Fruit fly (Drosophila melanogaster): ENCODE results near the gene CG7488.

CG7488 gene

dm6 chr3R:13012351-13012750, 16.9 kb downstream of the CG7488 start (continued):
- TF ChIP-seq CoRest (tag; optimal IDR thresholded peaks at IDR 0.05) (peak; percentile 55), CG18476 (GFP tag; optimal IDR thresholded peaks at IDR 0.05) (no peak), CG7372 (GFP tag; IDR thresholded peaks at IDR 0.05) (peak; percentile 7; the same call in 1 of the 2 replicates), ham (GFP tag; IDR thresholded peaks at IDR 0.05) (no peak), luna (GFP tag; optimal IDR thresholded peaks at IDR 0.05) (no peak), dan (GFP tag; IDR thresholded peaks at IDR 0.05) (no peak), CG8478 (optimal IDR thresholded peaks at IDR 0.05) (peak; percentile 89), C15 (GFP tag; IDR thresholded peaks at IDR 0.05) (no peak), Xrp1 (GFP tag; IDR thresholded peaks at IDR 0.05) (peak; percentile 65), CG15601 (tag; optimal IDR thresholded peaks at IDR 0.05) (no peak), ewg (GFP tag; optimal IDR thresholded peaks at IDR 0.05) (peak; percentile 88), Xbp1 (GFP tag; optimal IDR thresholded peaks at IDR 0.05) (peak; percentile 67), CG8765 (GFP tag; IDR thresholded peaks at IDR 0.05) (peak; percentile 60; the same call in 1 of the 2 replicates), Lpt (GFP tag; optimal IDR thresholded peaks at IDR 0.05) (no peak), Med (GFP tag) (peak; percentile 96), Hand (GFP tag; optimal IDR thresholded peaks at IDR 0.05) (peak; percentile 50), eyg (GFP tag; optimal IDR thresholded peaks at IDR 0.05) (peak; percentile 66), ap (GFP tag; IDR thresholded peaks at IDR 0.05) (peak; percentile 62), Bteb2 (GFP tag; optimal IDR thresholded peaks at IDR 0.05) (no peak), CG2199 (GFP tag; IDR thresholded peaks at IDR 0.05) (peak; percentile 76; the same call in 1 of the 3 replicates), pzg (GFP tag; optimal IDR thresholded peaks at IDR 0.05) (peak; percentile 18), BEAF-32 (GFP tag; optimal IDR thresholded peaks at IDR 0.05) (no peak), CG10654 (GFP tag; optimal IDR thresholded peaks at IDR 0.05) (peak; percentile 16), Ssrp (tag; optimal IDR thresholded peaks at IDR 0.05) (no peak), pita (GFP tag; optimal IDR thresholded peaks at IDR 0.05) (no peak), Chrac-16 (GFP tag; optimal IDR thresholded peaks at IDR 0.05) (peak; percentile 53), CG10431 (GFP tag; optimal IDR thresholded peaks at IDR 0.05) (no peak), CG6791 (GFP tag; IDR thresholded peaks at IDR 0.05; ENCODE audit: partially characterized antibody) (0 out of 3 replicates have a peak, but pooled peaks have one; percentile 11), CG3407 (GFP tag; optimal IDR thresholded peaks at IDR 0.05) (no peak), bigmax (GFP tag; optimal IDR thresholded peaks at IDR 0.05) (peak; percentile 13), az2 (GFP tag; optimal IDR thresholded peaks at IDR 0.05) (peak; percentile 3), D19A (tag; optimal IDR thresholded peaks at IDR 0.05) (peak; percentile 53), CG2120 (GFP tag; optimal IDR thresholded peaks at IDR 0.05) (peak; percentile 72), tna (GFP tag; IDR thresholded peaks at IDR 0.05; ENCODE audit: partially characterized antibody) (no peak), CG30431 (GFP tag; optimal IDR thresholded peaks at IDR 0.05) (peak; percentile 1), abd-A (tag; optimal IDR thresholded peaks at IDR 0.05) (peak; percentile 57), usp (GFP tag; optimal IDR thresholded peaks at IDR 0.05) (no peak), seq (GFP tag; IDR thresholded peaks at IDR 0.05) (no peak), CG30020 (tag; optimal IDR thresholded peaks at IDR 0.05) (no peak), grau (tag; optimal IDR thresholded peaks at IDR 0.05) (peak; percentile 52), HmgD (GFP tag; optimal IDR thresholded peaks at IDR 0.05) (peak; percentile 36), CG1792 (GFP tag; optimal IDR thresholded peaks at IDR 0.05) (no peak), grn (GFP tag; optimal IDR thresholded peaks at IDR 0.05) (no peak), slou (GFP tag; optimal IDR thresholded peaks at IDR 0.05) (no peak), CG15011 (GFP tag; optimal IDR thresholded peaks at IDR 0.05) (no peak), CG1024 (GFP tag; IDR thresholded peaks at IDR 0.05) (no peak), Max (GFP tag; optimal IDR thresholded peaks at IDR 0.05) (peak; percentile 30), psq (GFP tag; optimal IDR thresholded peaks at IDR 0.05) (no peak), CG4707 (GFP tag; optimal IDR thresholded peaks at IDR 0.05) (peak; percentile 43), ssp (GFP tag; IDR thresholded peaks at IDR 0.05) (peak; percentile 27; the same call in 1 of the 2 replicates), CG12104 (GFP tag; optimal IDR thresholded peaks at IDR 0.05) (peak; percentile 27), shn (GFP tag; optimal IDR thresholded peaks at IDR 0.05) (peak; percentile 22)

All from whole organism, embryonic.